Worm (Caenorhabditis elegans): ENCODE measurements around the gene F10B5.2.

F10B5.2 gene

DNA sequence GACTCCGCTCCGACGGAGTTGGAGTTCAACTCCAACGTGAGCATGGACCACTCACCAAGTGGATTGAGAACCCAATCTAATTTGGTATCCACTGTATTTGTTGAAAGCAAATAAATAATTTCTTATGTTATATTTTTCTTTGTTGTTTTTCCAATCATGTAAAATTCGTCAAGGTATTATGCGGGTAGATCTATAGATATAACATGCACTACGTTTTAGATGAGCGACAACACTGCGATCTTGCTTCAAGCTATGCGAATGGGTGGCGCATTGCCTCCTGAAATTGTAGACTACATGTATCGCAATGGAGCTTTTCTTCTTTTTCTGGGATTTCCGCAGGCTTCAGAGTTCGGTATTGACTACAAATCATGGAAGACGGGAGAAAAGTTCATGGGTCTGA lies at the start of gene F10B5.2:
Gene F10B5.2, plus strand, starts transcription at position 220 of the 400 bp plus-strand sequence.
- no peak for TF ChIP-seq tbx-37 (GFP tag; conservative IDR thresholded peaks at IDR 0.05)

DNA sequence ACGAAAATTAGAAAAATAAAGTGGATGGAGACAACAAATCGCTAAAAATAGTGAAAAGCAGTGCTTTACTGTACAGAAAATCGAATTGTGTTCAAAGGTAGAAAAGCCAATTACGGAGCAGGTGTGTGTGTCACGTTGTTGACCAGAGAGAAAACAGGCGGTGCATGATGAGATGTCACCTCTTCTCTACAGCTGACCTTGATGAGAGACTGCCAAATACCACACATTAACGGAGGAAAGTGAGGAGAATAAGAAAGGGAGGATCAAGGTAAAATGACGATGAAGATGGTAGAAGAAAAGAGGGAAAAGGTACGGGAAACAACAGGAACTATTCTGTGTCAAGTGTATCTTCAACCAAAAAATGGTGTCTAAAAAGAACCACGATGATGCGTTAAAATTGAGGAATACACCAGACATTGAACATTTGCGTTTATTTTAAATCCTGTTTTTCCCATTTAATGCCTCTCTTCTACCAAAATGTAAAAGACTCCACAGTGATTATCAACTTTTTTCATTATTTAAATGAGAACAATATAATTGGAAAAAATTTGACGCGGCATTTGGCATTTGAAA lies 45.3 kb upstream of the F10B5.2 start:
- TF ChIP-seq tbx-11 (GFP tag; IDR thresholded peaks at IDR 0.05) (no peak), tbx-37 (GFP tag; conservative IDR thresholded peaks at IDR 0.05) (no peak), hmbx-1 (tag; optimal IDR thresholded peaks at IDR 0.05) (no peak)

DNA sequence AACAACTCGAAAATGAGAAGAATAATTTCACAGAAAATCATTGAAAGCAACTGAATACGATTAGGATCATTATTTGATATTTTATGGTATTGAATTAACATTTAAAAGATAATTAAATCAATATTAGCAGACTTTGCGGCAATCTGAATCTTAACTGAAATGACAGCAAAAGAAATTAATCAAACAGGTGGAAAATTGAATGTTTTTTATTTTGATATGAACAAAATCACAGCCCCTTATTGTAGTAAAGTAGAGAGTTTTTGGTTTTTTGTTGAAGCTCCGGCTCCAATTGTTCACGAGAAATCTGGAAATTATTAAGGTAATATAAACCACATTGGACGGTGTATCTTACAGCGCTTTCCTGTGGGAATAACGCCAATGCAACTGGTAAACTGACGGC lies 42.5 kb upstream of the F10B5.2 start, which contains the start of gene sre-2:
Gene sre-2, minus strand, starts transcription at position 101 of the 400 bp plus-strand sequence.
- TF ChIP-seq sea-1 (GFP tag; conservative IDR thresholded peaks at IDR 0.05) (no peak), pes-1 (GFP tag; IDR thresholded peaks at IDR 0.05) (no peak), B0310.2 (tag; optimal IDR thresholded peaks at IDR 0.05) (no peak), tra-4 (tag; optimal IDR thresholded peaks at IDR 0.05) (no peak), hmbx-1 (tag; optimal IDR thresholded peaks at IDR 0.05) (no peak)

DNA sequence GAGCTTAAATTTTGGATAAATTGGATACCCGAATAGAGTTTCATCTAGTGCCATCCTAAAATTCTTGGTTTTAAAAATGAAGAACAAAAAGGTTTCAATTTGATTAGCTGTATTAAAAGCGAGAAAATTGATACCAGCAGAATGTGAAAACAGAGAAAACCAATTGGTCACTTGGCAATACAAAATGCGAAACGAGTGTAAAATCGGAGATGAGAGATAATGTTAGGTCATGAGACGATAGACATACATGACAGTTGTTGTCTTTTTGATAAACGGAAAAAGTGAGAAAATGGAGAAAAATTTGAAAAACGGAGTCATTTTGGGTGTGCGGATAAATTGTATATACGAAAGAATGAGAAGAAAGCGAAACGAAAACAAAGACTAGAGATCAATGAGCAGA lies 39.6 kb upstream of the F10B5.2 start, which contains the start of gene sfxn-5:
Gene sfxn-5, minus strand, starts transcription at position 55 of the 400 bp plus-strand sequence.
- TF ChIP-seq tbx-37 (GFP tag; conservative IDR thresholded peaks at IDR 0.05) = no peak
- no peak for TF ChIP-seq ceh-36 (tag; optimal IDR thresholded peaks at IDR 0.05)
- no peak for TF ChIP-seq F13C5.2 (tag; optimal IDR thresholded peaks at IDR 0.05)
- TF ChIP-seq tbx-11 (GFP tag; IDR thresholded peaks at IDR 0.05) = no peak
- TF ChIP-seq tra-4 (tag; optimal IDR thresholded peaks at IDR 0.05) = no peak
- TF ChIP-seq scrt-1 (GFP tag; IDR thresholded peaks at IDR 0.05) = no peak
- TF ChIP-seq hnd-1 (tag; optimal IDR thresholded peaks at IDR 0.05) = no peak
- TF ChIP-seq aly-1 (tag; optimal IDR thresholded peaks at IDR 0.05) = no peak
- no peak for TF ChIP-seq ama-1 (optimal IDR thresholded peaks at IDR 0.05)
- TF ChIP-seq hmg-4 (GFP tag; optimal IDR thresholded peaks at IDR 0.05) = no peak
- no peak for TF ChIP-seq ets-7 (tag; optimal IDR thresholded peaks at IDR 0.05)
- no peak for TF ChIP-seq pes-1 (GFP tag; IDR thresholded peaks at IDR 0.05)
- no peak for TF ChIP-seq sea-1 (GFP tag; conservative IDR thresholded peaks at IDR 0.05)
- no peak for TF ChIP-seq hmbx-1 (tag; optimal IDR thresholded peaks at IDR 0.05)
- no peak for TF ChIP-seq B0310.2 (tag; optimal IDR thresholded peaks at IDR 0.05)
- no peak for TF ChIP-seq ceh-13 (GFP tag; optimal IDR thresholded peaks at IDR 0.05)
- TF ChIP-seq flt-1 (GFP tag; IDR thresholded peaks at IDR 0.05) = no peak

DNA sequence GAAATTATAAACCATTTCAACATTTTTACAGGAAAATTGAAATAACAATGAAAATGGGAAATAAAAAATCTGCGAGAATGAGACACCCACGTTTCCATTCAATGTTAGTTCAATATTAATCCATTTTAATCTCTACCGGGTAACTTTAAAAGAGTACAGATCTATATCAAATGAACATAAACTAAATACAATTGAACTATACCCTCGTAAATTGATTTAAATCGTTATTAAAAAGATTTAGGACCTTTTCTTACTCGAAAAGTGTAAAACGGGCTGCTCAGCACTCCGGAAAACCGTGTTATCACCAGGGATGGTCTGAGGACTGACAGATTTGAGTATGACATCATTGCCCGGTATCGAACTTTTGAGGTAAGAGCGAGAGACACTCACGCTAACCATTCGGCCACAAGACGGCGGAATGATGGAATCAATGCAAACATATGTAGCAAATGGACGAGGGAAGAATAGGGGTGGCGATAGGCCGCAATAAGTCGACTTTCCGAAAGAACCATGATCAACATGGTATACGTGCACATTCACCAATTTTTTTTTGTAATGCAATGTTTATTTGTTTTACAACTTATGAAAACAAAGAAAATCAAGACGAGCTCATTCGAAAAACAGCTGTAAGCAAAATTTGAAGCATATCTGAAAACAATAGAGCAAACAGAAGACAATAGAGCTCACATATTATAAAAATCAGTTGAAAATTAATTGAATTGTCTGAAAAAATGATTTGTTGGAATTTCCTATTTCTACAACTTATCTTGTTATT lies 37.5 kb upstream of the F10B5.2 start, which contains the start of the genes chst-1 and C41C4.9:
Gene chst-1, minus strand, starts transcription at position 51 of the 775 bp plus-strand sequence.
Gene C41C4.9, plus strand, starts transcription at position 725 of the 775 bp plus-strand sequence.
- TF ChIP-seq ama-1 (optimal IDR thresholded peaks at IDR 0.05) = no peak
- peak; percentile 94 for TF ChIP-seq ceh-36 (tag; optimal IDR thresholded peaks at IDR 0.05)
- TF ChIP-seq hnd-1 (tag; optimal IDR thresholded peaks at IDR 0.05) = peak; percentile 88
- peak; percentile 92 for TF ChIP-seq B0310.2 (tag; optimal IDR thresholded peaks at IDR 0.05)
- TF ChIP-seq hmg-4 (GFP tag; optimal IDR thresholded peaks at IDR 0.05) = peak; percentile 98
- TF ChIP-seq pes-1 (GFP tag; IDR thresholded peaks at IDR 0.05) = no peak; the same call in 1 of the 2 replicates
- peak; percentile 90 for TF ChIP-seq tbx-37 (GFP tag; conservative IDR thresholded peaks at IDR 0.05)
- peak; percentile 94 for TF ChIP-seq scrt-1 (GFP tag; IDR thresholded peaks at IDR 0.05)
- TF ChIP-seq F13C5.2 (tag; optimal IDR thresholded peaks at IDR 0.05) = peak; percentile 92
- peak; percentile 96 for TF ChIP-seq flt-1 (GFP tag; IDR thresholded peaks at IDR 0.05)
- peak; percentile 92 for TF ChIP-seq ets-7 (tag; optimal IDR thresholded peaks at IDR 0.05)
- peak; percentile 80 for TF ChIP-seq tra-4 (tag; optimal IDR thresholded peaks at IDR 0.05)
- TF ChIP-seq aly-1 (tag; optimal IDR thresholded peaks at IDR 0.05) = peak; percentile 94
- peak; percentile 95 for TF ChIP-seq tbx-11 (GFP tag; IDR thresholded peaks at IDR 0.05)
- peak; percentile 91 for TF ChIP-seq ceh-13 (GFP tag; optimal IDR thresholded peaks at IDR 0.05)
- peak; percentile 96 for TF ChIP-seq sea-1 (GFP tag; conservative IDR thresholded peaks at IDR 0.05)
- peak; percentile 79 for TF ChIP-seq hmbx-1 (tag; optimal IDR thresholded peaks at IDR 0.05)

DNA sequence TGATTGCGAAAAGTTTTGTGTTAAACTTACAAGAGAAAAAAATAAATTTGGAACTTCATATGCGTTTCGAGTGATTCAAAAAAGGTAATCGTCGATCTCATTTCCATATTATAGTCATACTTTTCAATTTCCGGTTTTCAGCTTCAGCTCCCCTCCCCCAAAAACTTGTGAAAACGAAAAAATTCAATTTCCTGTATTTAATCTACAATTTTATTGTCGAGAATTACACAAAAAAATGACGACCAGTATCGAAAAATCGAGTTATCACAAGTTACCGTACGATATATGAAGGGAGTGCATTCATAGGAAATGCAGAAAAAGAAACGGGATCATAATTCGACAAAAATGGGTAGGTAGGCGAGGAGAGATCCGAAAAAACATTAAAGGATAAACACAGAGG lies 32.5 kb upstream of the F10B5.2 start, which contains the start of gene lron-4:
Gene lron-4, minus strand, starts transcription at position 101 of the 400 bp plus-strand sequence.
- no peak for TF ChIP-seq ets-7 (tag; optimal IDR thresholded peaks at IDR 0.05)
- no peak for TF ChIP-seq tra-4 (tag; optimal IDR thresholded peaks at IDR 0.05)
- TF ChIP-seq ceh-36 (tag; optimal IDR thresholded peaks at IDR 0.05) = no peak
- no peak for TF ChIP-seq pes-1 (GFP tag; IDR thresholded peaks at IDR 0.05)
- no peak for TF ChIP-seq tbx-37 (GFP tag; conservative IDR thresholded peaks at IDR 0.05)
- TF ChIP-seq F13C5.2 (tag; optimal IDR thresholded peaks at IDR 0.05) = no peak
- no peak for TF ChIP-seq flt-1 (GFP tag; IDR thresholded peaks at IDR 0.05)
- TF ChIP-seq hmbx-1 (tag; optimal IDR thresholded peaks at IDR 0.05) = no peak
- TF ChIP-seq ceh-13 (GFP tag; optimal IDR thresholded peaks at IDR 0.05) = no peak
- no peak for TF ChIP-seq tbx-11 (GFP tag; IDR thresholded peaks at IDR 0.05)
- TF ChIP-seq hnd-1 (tag; optimal IDR thresholded peaks at IDR 0.05) = no peak
- no peak for TF ChIP-seq aly-1 (tag; optimal IDR thresholded peaks at IDR 0.05)
- no peak for TF ChIP-seq B0310.2 (tag; optimal IDR thresholded peaks at IDR 0.05)
- TF ChIP-seq scrt-1 (GFP tag; IDR thresholded peaks at IDR 0.05) = no peak
- TF ChIP-seq ama-1 (optimal IDR thresholded peaks at IDR 0.05) = no peak
- TF ChIP-seq sea-1 (GFP tag; conservative IDR thresholded peaks at IDR 0.05) = no peak
- no peak for TF ChIP-seq hmg-4 (GFP tag; optimal IDR thresholded peaks at IDR 0.05)

DNA sequence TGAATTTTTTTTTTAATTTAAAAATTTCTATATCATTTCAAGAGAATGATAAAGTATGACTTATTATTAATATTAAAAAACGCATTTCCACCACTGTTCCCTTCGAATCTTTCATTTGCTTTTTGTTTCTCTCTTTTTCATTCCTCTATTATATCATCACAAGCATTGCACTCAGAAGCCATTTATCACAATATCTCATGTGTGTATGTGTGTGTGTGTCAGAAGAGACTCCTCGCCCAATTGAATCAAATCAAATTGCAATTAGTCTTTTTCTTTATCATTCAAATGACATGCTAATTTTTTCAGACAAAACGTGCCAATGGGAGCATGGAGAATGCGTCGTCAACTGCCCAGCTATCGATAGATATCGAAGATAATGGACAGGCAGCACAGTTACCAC lies 28.4 kb upstream of the F10B5.2 start, which contains the start of gene unc-105:
Gene unc-105, plus strand, starts transcription at position 301 of the 400 bp plus-strand sequence.
- TF ChIP-seq aly-1 (tag; optimal IDR thresholded peaks at IDR 0.05) = no peak
- TF ChIP-seq pes-1 (GFP tag; IDR thresholded peaks at IDR 0.05) = no peak
- TF ChIP-seq tbx-11 (GFP tag; IDR thresholded peaks at IDR 0.05) = no peak
- TF ChIP-seq B0310.2 (tag; optimal IDR thresholded peaks at IDR 0.05) = no peak
- no peak for TF ChIP-seq flt-1 (GFP tag; IDR thresholded peaks at IDR 0.05)
- TF ChIP-seq ceh-13 (GFP tag; optimal IDR thresholded peaks at IDR 0.05) = no peak
- TF ChIP-seq scrt-1 (GFP tag; IDR thresholded peaks at IDR 0.05) = no peak
- no peak for TF ChIP-seq tra-4 (tag; optimal IDR thresholded peaks at IDR 0.05)
- no peak for TF ChIP-seq hmbx-1 (tag; optimal IDR thresholded peaks at IDR 0.05)
